Fruit fly (Drosophila melanogaster) whole organism, embryonic: Measurements from ENCODE around the gene Chrac-14.

ENCODE experiments used
- CG11247 ChIP-seq: fragments of 200-800 bp; sonication (Bioruptor generic); IDR thresholded peaks from 2 replicates; pipeline ENCODE4 v1.3.6; 2022; ENCODE audit warnings: missing biosample characterization, missing genetic modification characterization
- CG12391 ChIP-seq: fragments of 200-800 bp; sonication (Bioruptor generic); optimal IDR thresholded peaks from 3 replicates; lab custom pipeline; 2018; ENCODE audit warnings: missing biosample characterization, mild to moderate bottlenecking, missing genetic modification characterization, moderate library complexity
- CG14441 ChIP-seq: fragments of 200-800 bp; sonication (Bioruptor generic); IDR thresholded peaks from 2 replicates; pipeline ENCODE4 v1.3.6; 2022; ENCODE audit warnings: missing biosample characterization, missing genetic modification characterization
- CG14965 ChIP-seq: fragments of 200-800 bp; sonication (Bioruptor generic); optimal IDR thresholded peaks from 2 replicates; lab custom pipeline; 2016; ENCODE audit warnings: missing biosample characterization, missing genetic modification characterization, borderline replicate concordance
- CG15073 ChIP-seq: fragments of 200-800 bp; sonication (Bioruptor generic); optimal IDR thresholded peaks from 2 replicates; lab custom pipeline; 2016; ENCODE audit warnings: missing biosample characterization, missing genetic modification characterization
- CG17829 ChIP-seq: fragments of 200-800 bp; optimal IDR thresholded peaks from 2 replicates; lab custom pipeline; 2019; ENCODE audit warnings: missing biosample characterization, mild to moderate bottlenecking, missing genetic modification characterization, moderate library complexity
- CG1792 ChIP-seq: fragments of 200-800 bp; sonication (Bioruptor generic); optimal IDR thresholded peaks from 2 replicates; lab custom pipeline; 2016; ENCODE audit warnings: missing biosample characterization, missing genetic modification characterization
- CG18476 ChIP-seq: fragments of 200-800 bp; sonication (Bioruptor generic); optimal IDR thresholded peaks from 2 replicates; lab custom pipeline; 2016; ENCODE audit warnings: missing biosample characterization, mild to moderate bottlenecking, missing genetic modification characterization
- CG3995 ChIP-seq: fragments of 200-800 bp; sonication (Bioruptor generic); optimal IDR thresholded peaks from 3 replicates; lab custom pipeline; 2016; ENCODE audit warnings: missing biosample characterization, missing genetic modification characterization
- CG42726 ChIP-seq: fragments of 200-800 bp; sonication (Bioruptor generic); IDR thresholded peaks from 2 replicates; pipeline ENCODE4 v1.3.6; 2022; ENCODE audit warnings: missing biosample characterization, missing genetic modification characterization; ENCODE audit not compliant: partially characterized antibody
- CG4730 ChIP-seq: fragments of 200-800 bp; sonication (Bioruptor generic); IDR thresholded peaks from 2 replicates; pipeline ENCODE4 v1.3.6; 2022; ENCODE audit warnings: missing biosample characterization, missing genetic modification characterization
- CG4820 ChIP-seq: fragments of 200-800 bp; sonication (Bioruptor generic); optimal IDR thresholded peaks from 3 replicates; lab custom pipeline; 2016; ENCODE audit warnings: missing biosample characterization, missing genetic modification characterization
- CG4854 ChIP-seq: fragments of 200-800 bp; sonication (Bioruptor generic); optimal IDR thresholded peaks from 2 replicates; lab custom pipeline; 2016; ENCODE audit warnings: missing biosample characterization, missing genetic modification characterization, inconsistent platforms
- Dip2 ChIP-seq: fragments of 200-800 bp; sonication (Bioruptor generic); IDR thresholded peaks from 2 replicates; pipeline ENCODE4 v1.3.6; 2022; ENCODE audit warnings: missing biosample characterization, missing genetic modification characterization
- Drgx ChIP-seq: fragments of 200-800 bp; sonication (Bioruptor generic); IDR thresholded peaks from 2 replicates; pipeline ENCODE4 v1.3.6; 2022; ENCODE audit warnings: missing biosample characterization, missing genetic modification characterization
- HLH54F ChIP-seq: fragments of 200-800 bp; sonication (Bioruptor generic); optimal IDR thresholded peaks from 3 replicates; lab custom pipeline; 2016; ENCODE audit warnings: missing biosample characterization, missing genetic modification characterization
- HmgD ChIP-seq: fragments of 200-800 bp; sonication (Bioruptor generic); optimal IDR thresholded peaks from 3 replicates; lab custom pipeline; 2016; ENCODE audit warnings: missing biosample characterization, missing genetic modification characterization
- Med ChIP-seq: fragments of 200-800 bp; sonication (Bioruptor generic); peaks from one replicate; lab custom pipeline; 2016; ENCODE audit warnings: missing biosample characterization, missing genetic modification characterization, mild to moderate bottlenecking, inconsistent platforms, moderate library complexity
- Opbp ChIP-seq: fragments of 200-800 bp; sonication (Bioruptor generic); IDR thresholded peaks from 3 replicates; pipeline ENCODE4 v1.3.6; 2022; ENCODE audit warnings: missing biosample characterization, missing genetic modification characterization; ENCODE audit not compliant: partially characterized antibody
- Scr ChIP-seq: fragments of 200-800 bp; sonication (Bioruptor generic); IDR thresholded peaks from 2 replicates; pipeline ENCODE4 v1.3.6; 2022; ENCODE audit warnings: missing biosample characterization, missing genetic modification characterization; ENCODE audit not compliant: partially characterized antibody
- Ssrp ChIP-seq: fragments of 200-800 bp; sonication (Bioruptor generic); optimal IDR thresholded peaks from 2 replicates; lab custom pipeline; 2018; ENCODE audit warnings: missing biosample characterization, mild to moderate bottlenecking, missing genetic modification characterization, moderate library complexity
- TFAM ChIP-seq: fragments of 200-800 bp; sonication (Bioruptor generic); optimal IDR thresholded peaks from 2 replicates; lab custom pipeline; 2017; ENCODE audit warnings: missing biosample characterization, missing genetic modification characterization, inconsistent platforms
- Vsx1 ChIP-seq: fragments of 200-800 bp; sonication (Bioruptor generic); optimal IDR thresholded peaks from 2 replicates; lab custom pipeline; 2017; ENCODE audit warnings: missing biosample characterization, mild to moderate bottlenecking, missing genetic modification characterization, missing genetic modification reagents
- YL-1 ChIP-seq: fragments of 200-800 bp; sonication (Bioruptor generic); optimal IDR thresholded peaks from 3 replicates; lab custom pipeline; 2017; ENCODE audit warnings: missing biosample characterization, mild to moderate bottlenecking, missing genetic modification characterization
- ap ChIP-seq: fragments of 200-800 bp; sonication (Bioruptor generic); IDR thresholded peaks from 2 replicates; pipeline ENCODE4 v1.3.6; 2022; ENCODE audit warnings: missing biosample characterization, missing genetic modification characterization
- bsh ChIP-seq, 2 experiments: fragments of 200-800 bp; sonication (Bioruptor generic); optimal IDR thresholded peaks; 2 replicates each; lab custom pipeline; 2017 to 2018; ENCODE audit warnings: mild to moderate bottlenecking in 2 of 2, missing biosample characterization in 2 of 2, missing genetic modification characterization in 2 of 2, moderate library complexity in 1 of 2
- cg ChIP-seq: fragments of 200-800 bp; sonication (Bioruptor generic); optimal IDR thresholded peaks from 3 replicates; lab custom pipeline; 2019; ENCODE audit warnings: missing biosample characterization, mild to moderate bottlenecking, missing genetic modification characterization, moderate library complexity
- crp ChIP-seq, 2 experiments: fragments of 200-800 bp; sonication (Bioruptor generic); optimal IDR thresholded peaks; 2 replicates in 1 of 2; 3 replicates in 1 of 2; lab custom pipeline; 2017; ENCODE audit warnings: missing biosample characterization in 2 of 2, missing genetic modification characterization in 2 of 2, mild to moderate bottlenecking in 1 of 2, moderate library complexity in 1 of 2
- cwo ChIP-seq: fragments of 200-800 bp; sonication (Bioruptor generic); optimal IDR thresholded peaks from 3 replicates; lab custom pipeline; 2017; ENCODE audit warnings: missing biosample characterization, missing genetic modification characterization, mild to moderate bottlenecking, moderate library complexity, missing genetic modification reagents
- dmrt11E ChIP-seq: fragments of 200-800 bp; sonication (Bioruptor generic); optimal IDR thresholded peaks from 3 replicates; lab custom pipeline; 2018; ENCODE audit warnings: missing biosample characterization, mild to moderate bottlenecking, missing genetic modification characterization, moderate library complexity
- ken ChIP-seq: fragments of 200-800 bp; sonication (Bioruptor generic); IDR thresholded peaks from 3 replicates; pipeline ENCODE4 v1.3.6; 2022; ENCODE audit warnings: missing biosample characterization, missing genetic modification characterization
- nerfin-2 ChIP-seq: fragments of 200-800 bp; sonication (Bioruptor generic); IDR thresholded peaks from 2 replicates; pipeline ENCODE4 v1.3.6; 2022; ENCODE audit warnings: missing biosample characterization, missing genetic modification characterization; ENCODE audit not compliant: partially characterized antibody
- pfk ChIP-seq: fragments of 200-800 bp; sonication (Bioruptor generic); optimal IDR thresholded peaks from 2 replicates; lab custom pipeline; 2018; ENCODE audit warnings: missing biosample characterization, mild to moderate bottlenecking, missing genetic modification characterization, moderate library complexity
- sens ChIP-seq: fragments of 200-800 bp; sonication (Bioruptor generic); peaks from one replicate; lab custom pipeline; 2016; ENCODE audit warnings: missing biosample characterization, missing genetic modification characterization
- sim ChIP-seq: fragments of 200-800 bp; sonication (Bioruptor generic); IDR thresholded peaks from 2 replicates; pipeline ENCODE4 v1.3.6; 2022; ENCODE audit warnings: missing biosample characterization, missing genetic modification characterization
- slbo ChIP-seq: fragments of 200-800 bp; sonication (Bioruptor generic); IDR thresholded peaks from 2 replicates; pipeline ENCODE4 v1.3.6; 2022; ENCODE audit warnings: missing biosample characterization, missing genetic modification characterization
- tll ChIP-seq, 2 experiments: fragments of 200-800 bp in 1 of 2; fragments of >200 bp in 1 of 2; sonication (Bioruptor generic) in 1 of 2; optimal IDR thresholded peaks; 2 replicates each; lab custom pipeline; 2017 to 2019; ENCODE audit warnings: missing biosample characterization in 2 of 2, missing genetic modification characterization in 2 of 2, mild to moderate bottlenecking in 1 of 2, moderate library complexity in 1 of 2
- trh ChIP-seq: fragments of 200-800 bp; sonication (Bioruptor generic); optimal IDR thresholded peaks from 2 replicates; lab custom pipeline; 2016; ENCODE audit warnings: missing biosample characterization, missing genetic modification characterization
- zfh2 ChIP-seq: fragments of 200-800 bp; sonication (Bioruptor generic); optimal IDR thresholded peaks from 2 replicates; lab custom pipeline; 2016; ENCODE audit warnings: missing biosample characterization, missing genetic modification characterization

The Chrac-14 gene

DNA sequence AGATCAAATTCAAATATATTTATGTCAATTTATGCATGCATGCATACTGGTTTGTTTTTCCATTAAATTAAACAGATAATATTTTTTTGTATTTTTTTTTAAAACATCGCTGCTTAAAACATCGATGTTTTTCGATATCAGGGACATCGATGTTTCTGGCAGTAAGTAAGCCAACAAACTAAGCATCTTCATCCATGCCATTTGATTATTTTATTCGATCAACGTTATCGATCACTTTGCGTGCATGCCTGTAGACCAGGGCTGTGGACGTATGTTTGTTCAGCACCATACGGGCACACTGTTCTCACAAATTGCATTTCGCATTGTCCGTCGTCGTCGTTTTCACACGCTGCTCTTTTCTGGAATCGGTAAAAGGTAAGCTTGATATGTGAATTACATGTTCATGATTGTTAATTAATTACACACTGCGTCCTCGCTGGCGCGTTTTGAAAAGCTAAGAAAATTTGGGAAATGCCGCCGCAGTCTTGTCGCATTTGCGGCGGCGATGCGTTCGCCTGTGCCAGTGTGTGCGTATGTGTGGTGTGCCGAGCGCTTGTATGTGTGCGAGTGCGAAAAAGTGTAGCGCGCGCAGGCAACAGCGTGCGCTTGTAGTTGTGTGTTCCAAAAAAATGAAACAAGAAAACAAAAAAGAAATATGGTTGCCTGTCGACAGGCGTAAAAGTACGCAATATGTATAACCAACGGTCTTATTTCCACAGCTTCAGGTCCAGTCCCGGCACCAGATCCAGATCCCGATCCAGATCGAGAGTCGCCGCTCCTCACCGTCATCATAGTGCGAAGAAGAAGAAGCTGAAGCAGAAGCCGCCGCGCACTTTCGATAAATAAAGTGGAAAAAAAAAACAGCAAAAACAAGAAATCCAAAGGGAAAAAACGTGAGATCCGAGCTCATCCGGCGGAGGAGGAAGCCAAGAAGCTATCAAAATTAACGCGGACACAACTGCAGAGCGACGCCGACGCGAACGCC lies 33.6 kb upstream of the Chrac-14 start, which contains the start of gene emb (continued):
- TF ChIP-seq zfh2 (peak; percentile 60), CG17829 (tag; lab: Kevin White, UChicago) (peak; percentile 71), Scr (GFP tag; lab: Robert Waterston, UW) (peak; percentile 94), CG14965 (GFP tag; lab: Kevin White, UChicago) (no peak), CG14441 (peak; percentile 30; the same call in 1 of the 2 replicates), CG4820 (GFP tag; lab: Kevin White, UChicago) (peak; percentile 48), slbo (GFP tag; lab: Robert Waterston, UW) (peak; percentile 55), Ssrp (tag; lab: Kevin White, UChicago) (peak; percentile 33), CG4854 (peak; percentile 43), trh (GFP tag; lab: Kevin White, UChicago) (no peak), ap (GFP tag; lab: Robert Waterston, UW) (no peak), sim (GFP tag; lab: Robert Waterston, UW) (no peak), bsh (GFP tag; optimal IDR thresholded peaks at IDR 0.05; lab: Kevin White, UChicago) (peak; percentile 7 to 76), CG3995 (peak; percentile 47), YL-1 (GFP tag; lab: Kevin White, UChicago) (peak; percentile 85), CG42726 (GFP tag; lab: Robert Waterston, UW) (peak; percentile 88), cwo (GFP tag; lab: Kevin White, UChicago) (no peak), CG15073 (GFP tag; lab: Kevin White, UChicago) (no peak), Opbp (peak; percentile 96), Dip2 (GFP tag; lab: Robert Waterston, UW) (no peak), cg (GFP tag; lab: Kevin White, UChicago) (peak; percentile 99), TFAM (no peak), pfk (no peak), CG18476 (GFP tag; lab: Kevin White, UChicago) (peak; percentile 41), Med (GFP tag; lab: Kevin White, UChicago) (peak; percentile 93), CG4730 (GFP tag; lab: Robert Waterston, UW) (no peak), Drgx (GFP tag; lab: Robert Waterston, UW) (peak; percentile 39; the same call in 1 of the 2 replicates), tll (GFP tag; optimal IDR thresholded peaks at IDR 0.05; lab: Kevin White, UChicago) (peak in 1 of 2 experiments; percentile 1), sens (GFP tag; lab: Kevin White, UChicago) (peak; percentile 88), CG11247 (GFP tag; lab: Robert Waterston, UW) (peak; percentile 37; the same call in 1 of the 2 replicates), CG1792 (peak; percentile 32), HmgD (GFP tag; lab: Kevin White, UChicago) (peak; percentile 90), HLH54F (peak; percentile 58), crp (GFP tag; optimal IDR thresholded peaks at IDR 0.05; lab: Kevin White, UChicago) (peak in 1 of 2 experiments; percentile 21), CG12391 (tag; lab: Kevin White, UChicago) (peak; percentile 80), Vsx1 (GFP tag; lab: Kevin White, UChicago) (no peak), dmrt11E (tag; lab: Kevin White, UChicago) (peak; percentile 48), nerfin-2 (GFP tag; lab: Robert Waterston, UW) (peak; percentile 100), ken (GFP tag; lab: Robert Waterston, UW) (no peak)
